Fruit fly (Drosophila melanogaster): ENCODE results near the gene CG14313.
A peak's percentile ranks its signal among the peaks of the same experiment; 100 is the strongest.

The CG14313 gene

DNA sequence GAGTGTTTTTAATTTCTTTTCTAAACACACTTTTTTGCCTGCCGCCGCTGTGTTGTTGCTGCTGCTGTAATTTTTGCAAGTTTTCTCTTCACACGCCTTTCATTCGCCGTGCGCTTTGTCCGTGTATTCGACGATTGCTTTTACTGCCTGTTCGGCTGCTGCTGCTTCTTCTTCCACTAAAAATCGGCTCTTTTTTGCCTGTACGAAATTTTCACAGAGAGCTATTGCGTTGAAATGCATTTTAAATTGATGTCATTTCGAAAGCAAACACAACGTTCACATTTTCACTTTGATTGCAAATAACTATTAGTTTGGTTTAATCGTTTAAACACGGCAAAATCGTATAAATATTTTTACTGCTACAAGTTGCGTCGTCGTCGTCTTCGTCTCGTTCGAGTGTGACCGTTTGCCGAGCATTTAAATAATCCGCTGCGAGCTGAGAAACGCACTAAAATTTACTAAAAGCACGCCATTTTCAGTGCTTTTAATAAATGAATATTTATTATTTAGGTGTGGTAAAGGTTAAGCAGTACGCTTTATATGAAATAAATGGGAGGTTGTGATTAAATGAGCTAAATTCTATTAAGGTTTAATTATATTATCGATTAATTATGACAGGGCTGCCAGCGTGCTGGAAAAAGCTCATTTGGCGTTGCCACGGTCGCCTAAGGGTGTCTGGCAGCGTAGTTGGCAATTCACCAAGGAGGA lies 7.6 kb upstream of the CG14313 start, which contains the start of the genes Ssdp and CG7985 (continued):
- TF ChIP-seq Deaf1 (tag; optimal IDR thresholded peaks at IDR 0.05) (peak; percentile 90), salm (tag; optimal IDR thresholded peaks at IDR 0.05) (no peak), gcm (GFP tag; optimal IDR thresholded peaks at IDR 0.05) (no peak), CG33213 (GFP tag; optimal IDR thresholded peaks at IDR 0.05) (peak; percentile 20), slbo (GFP tag; IDR thresholded peaks at IDR 0.05) (no peak), ase (GFP tag; IDR thresholded peaks at IDR 0.05) (no peak), YL-1 (GFP tag; optimal IDR thresholded peaks at IDR 0.05) (peak; percentile 42), CG12299 (tag; optimal IDR thresholded peaks at IDR 0.05) (no peak)

DNA sequence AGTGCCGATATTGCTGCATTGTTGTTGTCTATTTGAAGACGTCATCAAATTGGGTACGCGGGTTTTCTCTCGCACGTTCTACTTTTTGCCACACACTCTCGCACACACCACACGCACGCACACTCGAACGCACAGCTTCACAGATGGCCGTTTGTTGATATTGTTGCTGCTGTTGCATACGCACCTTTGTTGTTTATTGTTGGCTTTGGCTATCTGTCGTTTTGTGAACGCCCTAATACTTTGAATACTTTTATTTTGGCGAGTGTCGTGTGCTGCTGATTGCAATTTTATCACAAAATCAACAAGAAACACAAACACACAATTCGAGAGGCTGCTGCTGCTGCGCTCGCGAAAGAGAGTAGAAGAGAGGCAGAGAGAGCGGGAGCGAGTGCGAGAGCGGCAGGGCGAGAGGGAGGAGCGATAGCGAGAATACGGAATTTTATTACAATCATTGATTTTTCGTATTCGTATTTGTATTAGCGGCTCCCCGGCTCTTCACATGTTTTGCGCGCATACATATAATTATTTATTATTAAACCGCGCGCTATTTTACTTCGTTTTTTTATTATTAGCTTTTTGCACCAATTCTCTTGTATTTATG lies 6.9 kb upstream of the CG14313 start:
- TF ChIP-seq Taf1 (GFP tag; IDR thresholded peaks at IDR 0.05) (no peak), abd-A (tag; optimal IDR thresholded peaks at IDR 0.05) (peak; percentile 4), Ets65A (GFP tag) (no peak), Lim3 (GFP tag; IDR thresholded peaks at IDR 0.05) (no peak), br (optimal IDR thresholded peaks at IDR 0.05) (no peak), Bgb (GFP tag; IDR thresholded peaks at IDR 0.05; ENCODE audit: partially characterized antibody) (no peak), kay (GFP tag; optimal IDR thresholded peaks at IDR 0.05) (peak; percentile 37), Hr3 (GFP tag; optimal IDR thresholded peaks at IDR 0.05) (no peak), Meics (GFP tag; optimal IDR thresholded peaks at IDR 0.05) (peak; percentile 33), CG10565 (GFP tag; optimal IDR thresholded peaks at IDR 0.05) (no peak), Spps (tag; optimal IDR thresholded peaks at IDR 0.05) (peak; percentile 30), slp2 (GFP tag; optimal IDR thresholded peaks at IDR 0.05) (peak; percentile 30), E2f2 (GFP tag; IDR thresholded peaks at IDR 0.05) (no peak), zen2 (GFP tag; IDR thresholded peaks at IDR 0.05; ENCODE audit: partially characterized antibody) (no peak), CG12104 (GFP tag; optimal IDR thresholded peaks at IDR 0.05) (peak; percentile 22), twi (tag; optimal IDR thresholded peaks at IDR 0.05) (peak; percentile 27), CG14667 (GFP tag; IDR thresholded peaks at IDR 0.05) (no peak), CG8924 (tag; optimal IDR thresholded peaks at IDR 0.05) (peak; percentile 56), CG16813 (GFP tag; IDR thresholded peaks at IDR 0.05; ENCODE audit: partially characterized antibody) (no peak), Tbp (GFP tag; optimal IDR thresholded peaks at IDR 0.05) (no peak), CG17612 (GFP tag; IDR thresholded peaks at IDR 0.05) (no peak), slbo (GFP tag; IDR thresholded peaks at IDR 0.05) (no peak), CG12155 (GFP tag; optimal IDR thresholded peaks at IDR 0.05) (peak; percentile 18), CG12391 (tag; optimal IDR thresholded peaks at IDR 0.05) (peak; percentile 25), org-1 (GFP tag; optimal IDR thresholded peaks at IDR 0.05) (peak; percentile 67), CG17802 (tag; optimal IDR thresholded peaks at IDR 0.05) (no peak), Jarid2 (GFP tag; optimal IDR thresholded peaks at IDR 0.05) (no peak), crp (GFP tag; optimal IDR thresholded peaks at IDR 0.05) (no peak), CG15601 (tag; optimal IDR thresholded peaks at IDR 0.05) (peak; percentile 39), sim (GFP tag; IDR thresholded peaks at IDR 0.05) (no peak), CG9437 (GFP tag; optimal IDR thresholded peaks at IDR 0.05) (peak; percentile 15), CG11504 (tag; optimal IDR thresholded peaks at IDR 0.05) (peak; percentile 26), klu (GFP tag; IDR thresholded peaks at IDR 0.05) (no peak), HLH4C (GFP tag; IDR thresholded peaks at IDR 0.05; ENCODE audit: partially characterized antibody) (no peak), hbn (GFP tag; IDR thresholded peaks at IDR 0.05; ENCODE audit: partially characterized antibody) (no peak), Pdp1 (GFP tag; optimal IDR thresholded peaks at IDR 0.05) (no peak), wor (GFP tag; IDR thresholded peaks at IDR 0.05) (no peak), Myb (GFP tag; optimal IDR thresholded peaks at IDR 0.05) (no peak), trem (tag; optimal IDR thresholded peaks at IDR 0.05) (no peak), tin (GFP tag; optimal IDR thresholded peaks at IDR 0.05) (no peak), CG3407 (GFP tag; optimal IDR thresholded peaks at IDR 0.05) (peak; percentile 55)
